Fruit fly (Drosophila melanogaster): ENCODE measurements around the gene CG6171.

Gene CG6171

DNA sequence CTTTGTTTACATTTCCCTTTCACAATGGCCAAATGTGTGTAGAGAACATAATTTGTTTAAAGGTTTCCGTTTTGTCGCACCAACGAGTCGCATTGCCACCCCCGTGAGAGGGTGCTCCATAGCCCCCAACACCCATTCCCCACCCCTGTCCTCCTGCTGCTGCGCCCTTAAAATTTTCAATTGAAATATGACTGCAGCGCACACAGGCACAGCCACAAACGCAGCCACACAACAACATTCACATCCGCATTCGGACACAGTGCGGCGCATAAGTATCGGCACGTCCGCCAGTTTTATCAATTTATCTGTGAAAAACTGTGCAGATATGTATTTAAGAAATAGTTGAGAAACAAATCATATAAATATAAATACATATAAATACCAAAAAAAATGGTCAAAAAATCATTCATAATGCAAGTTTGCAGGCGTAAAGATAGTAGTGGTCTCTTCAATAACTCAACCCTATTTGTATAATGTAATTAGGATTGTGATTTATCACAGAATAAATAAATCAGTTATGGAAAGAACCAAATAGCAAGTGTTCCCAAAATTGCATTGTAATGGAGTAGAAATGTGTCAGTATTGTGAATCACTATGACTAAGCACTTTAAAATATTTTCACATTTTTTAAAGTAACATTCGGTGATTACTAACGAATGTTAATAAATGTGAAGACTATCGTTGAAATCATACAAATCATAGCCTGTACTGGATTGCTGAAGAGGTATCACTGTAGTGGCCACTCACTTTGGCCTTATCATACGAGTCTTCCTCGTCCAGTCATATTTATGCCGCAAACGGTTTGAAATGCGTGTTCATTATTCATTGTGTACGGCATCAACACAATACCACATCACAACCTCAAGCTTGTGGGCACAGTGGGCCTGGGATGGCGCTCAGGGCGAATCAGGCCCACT is 46.4 kb upstream of the CG6171 start (continued):
- TF ChIP-seq CG12659 (GFP tag; optimal IDR thresholded peaks at IDR 0.05), result peak; percentile 6
- TF ChIP-seq Atf6 (GFP tag; IDR thresholded peaks at IDR 0.05), result no peak
- TF ChIP-seq CTCF (GFP tag; optimal IDR thresholded peaks at IDR 0.05), result no peak
- no peak for TF ChIP-seq pnt (GFP tag; optimal IDR thresholded peaks at IDR 0.05)
- TF ChIP-seq kni (GFP tag; optimal IDR thresholded peaks at IDR 0.05), result no peak
- TF ChIP-seq Rfx (GFP tag; IDR thresholded peaks at IDR 0.05), result no peak
- 0 out of 2 replicates have a peak, but pooled peaks have one; percentile 26 for TF ChIP-seq Awh (GFP tag; IDR thresholded peaks at IDR 0.05)
- no peak for TF ChIP-seq ro (GFP tag; IDR thresholded peaks at IDR 0.05)
- TF ChIP-seq CG12219 (GFP tag; optimal IDR thresholded peaks at IDR 0.05), result no peak
- TF ChIP-seq CG8924 (tag; optimal IDR thresholded peaks at IDR 0.05), result no peak
- 0 out of 4 replicates have a peak, but pooled peaks have one; percentile 46 for TF ChIP-seq chinmo (GFP tag; IDR thresholded peaks at IDR 0.05; ENCODE audit: partially characterized antibody)
- no peak for TF ChIP-seq Spps (tag; optimal IDR thresholded peaks at IDR 0.05)
- no peak for TF ChIP-seq al (GFP tag; IDR thresholded peaks at IDR 0.05)
- TF ChIP-seq CG16779 (GFP tag; IDR thresholded peaks at IDR 0.05), result no peak
- no peak for TF ChIP-seq HLH4C (GFP tag; IDR thresholded peaks at IDR 0.05; ENCODE audit: partially characterized antibody)
- TF ChIP-seq shn (GFP tag; optimal IDR thresholded peaks at IDR 0.05), result peak; percentile 11
- peak; percentile 38 for TF ChIP-seq CG11504 (tag; optimal IDR thresholded peaks at IDR 0.05)
- TF ChIP-seq CG1647 (GFP tag; optimal IDR thresholded peaks at IDR 0.05), result no peak
- no peak for TF ChIP-seq Opbp (GFP tag; IDR thresholded peaks at IDR 0.05; ENCODE audit: partially characterized antibody)
- TF ChIP-seq pum (GFP tag; optimal IDR thresholded peaks at IDR 0.05), result no peak
- TF ChIP-seq Nf-YB (GFP tag; optimal IDR thresholded peaks at IDR 0.05), result no peak
- no peak for TF ChIP-seq zfh2 (GFP tag; optimal IDR thresholded peaks at IDR 0.05)
- no peak for TF ChIP-seq Bteb2 (GFP tag; optimal IDR thresholded peaks at IDR 0.05)
- no peak for TF ChIP-seq ham (GFP tag; IDR thresholded peaks at IDR 0.05)
- TF ChIP-seq sens (GFP tag), result peak; percentile 25
- TF ChIP-seq CG15011 (GFP tag; optimal IDR thresholded peaks at IDR 0.05), result no peak
- TF ChIP-seq nerfin-1 (tag; optimal IDR thresholded peaks at IDR 0.05), result peak; percentile 21
- TF ChIP-seq tna (GFP tag; IDR thresholded peaks at IDR 0.05; ENCODE audit: partially characterized antibody), result no peak
- TF ChIP-seq Sry-β (GFP tag; optimal IDR thresholded peaks at IDR 0.05), result no peak
- TF ChIP-seq Med (GFP tag), result peak; percentile 80
- TF ChIP-seq ftz-f1 (GFP tag; optimal IDR thresholded peaks at IDR 0.05), result no peak
- no peak for TF ChIP-seq CG7372 (GFP tag; IDR thresholded peaks at IDR 0.05)
- TF ChIP-seq CG15601 (tag; optimal IDR thresholded peaks at IDR 0.05), result no peak
- no peak for TF ChIP-seq corto (GFP tag; optimal IDR thresholded peaks at IDR 0.05)
- TF ChIP-seq Fer2 (tag; optimal IDR thresholded peaks at IDR 0.05), result no peak
- TF ChIP-seq CG1529 (GFP tag; optimal IDR thresholded peaks at IDR 0.05), result no peak
- TF ChIP-seq Dll (GFP tag; IDR thresholded peaks at IDR 0.05; ENCODE audit: partially characterized antibody), result no peak
- TF ChIP-seq Hr51 (GFP tag; optimal IDR thresholded peaks at IDR 0.05), result peak in 1 of 2 experiments; percentile 1
- no peak for TF ChIP-seq kay (GFP tag; optimal IDR thresholded peaks at IDR 0.05)
- TF ChIP-seq gcm (GFP tag; optimal IDR thresholded peaks at IDR 0.05), result no peak
- TF ChIP-seq en (GFP tag; optimal IDR thresholded peaks at IDR 0.05), result no peak
- TF ChIP-seq CG1603 (tag; optimal IDR thresholded peaks at IDR 0.05), result peak; percentile 28
- no peak for TF ChIP-seq CoRest (tag; optimal IDR thresholded peaks at IDR 0.05)
- TF ChIP-seq sisA (GFP tag; IDR thresholded peaks at IDR 0.05), result no peak
- no peak for TF ChIP-seq CG31224 (GFP tag; IDR thresholded peaks at IDR 0.05)
- TF ChIP-seq sc (optimal IDR thresholded peaks at IDR 0.05), result no peak
- TF ChIP-seq sc (GFP tag; optimal IDR thresholded peaks at IDR 0.05), result no peak
- no peak for TF ChIP-seq toy (GFP tag; IDR thresholded peaks at IDR 0.05)
- TF ChIP-seq CG11696 (GFP tag; IDR thresholded peaks at IDR 0.05), result no peak
- no peak for TF ChIP-seq Hey (tag; optimal IDR thresholded peaks at IDR 0.05)

Measured in whole organism, embryonic.